Fruit fly (Drosophila melanogaster) whole organism, prepupa: ENCODE results near the gene Hsc70-1.

Experiments
- Blimp-1 ChIP-seq: fragments of 200-800 bp; sonication (Bioruptor generic); optimal IDR thresholded peaks from 3 replicates; lab custom pipeline; 2017; ENCODE audit warnings: missing biosample characterization, missing genetic modification characterization, mild to moderate bottlenecking, moderate library complexity, missing genetic modification reagents
- CG10631 ChIP-seq: fragments of 200-800 bp; sonication (Bioruptor generic); optimal IDR thresholded peaks from 2 replicates; lab custom pipeline; 2016; ENCODE audit warnings: missing biosample characterization, missing genetic modification characterization
- CG11294 ChIP-seq: fragments of 200-800 bp; sonication (Bioruptor generic); IDR thresholded peaks from 2 replicates; pipeline ENCODE4 v1.3.6; 2022; ENCODE audit warnings: missing biosample characterization, missing genetic modification characterization
- CG11762 ChIP-seq: fragments of 200-800 bp; sonication (Bioruptor generic); optimal IDR thresholded peaks from 3 replicates; lab custom pipeline; 2016; ENCODE audit warnings: missing biosample characterization, missing genetic modification characterization; ENCODE audit not compliant: insufficient read depth
- CG15336 ChIP-seq: fragments of 200-800 bp; sonication (Bioruptor generic); IDR thresholded peaks from 2 replicates; pipeline ENCODE4 v1.3.6; 2022; ENCODE audit warnings: missing biosample characterization, missing genetic modification characterization
- CG1621 ChIP-seq: fragments of 200-800 bp; sonication (Bioruptor generic); optimal IDR thresholded peaks from 3 replicates; lab custom pipeline; 2018; ENCODE audit warnings: missing biosample characterization, mild to moderate bottlenecking, missing genetic modification characterization
- CG3032 ChIP-seq: fragments of 200-800 bp; optimal IDR thresholded peaks from 2 replicates; lab custom pipeline; 2019; ENCODE audit warnings: missing biosample characterization, mild to moderate bottlenecking, missing genetic modification characterization, moderate library complexity
- CG31627 ChIP-seq: fragments of 200-800 bp; sonication (Bioruptor generic); optimal IDR thresholded peaks from 3 replicates; lab custom pipeline; 2016; ENCODE audit warnings: missing biosample characterization, missing genetic modification characterization
- CG32006 ChIP-seq: fragments of 200-800 bp; sonication (Bioruptor generic); optimal IDR thresholded peaks from 3 replicates; lab custom pipeline; 2017; ENCODE audit warnings: missing biosample characterization, mild to moderate bottlenecking, missing genetic modification characterization
- CG34406 ChIP-seq: fragments of 200-800 bp; sonication (Bioruptor generic); optimal IDR thresholded peaks from 3 replicates; lab custom pipeline; 2016; ENCODE audit warnings: missing biosample characterization, missing genetic modification characterization
- CG3919 ChIP-seq: fragments of 200-800 bp; sonication (Bioruptor generic); optimal IDR thresholded peaks from 3 replicates; lab custom pipeline; 2016; ENCODE audit warnings: missing biosample characterization, missing genetic modification characterization
- CG6163 ChIP-seq: fragments of 200-800 bp; sonication (Bioruptor generic); IDR thresholded peaks from 3 replicates; pipeline ENCODE4 v1.3.6; 2022; ENCODE audit warnings: missing biosample characterization, missing genetic modification characterization
- CG6792 ChIP-seq: fragments of 200-800 bp; sonication (Bioruptor generic); optimal IDR thresholded peaks from 3 replicates; lab custom pipeline; 2016; ENCODE audit warnings: missing biosample characterization, missing genetic modification characterization
- CG6808 ChIP-seq: fragments of 200-800 bp; sonication (Bioruptor generic); optimal IDR thresholded peaks from 3 replicates; lab custom pipeline; 2017; ENCODE audit warnings: missing biosample characterization, missing genetic modification characterization, mild to moderate bottlenecking, moderate library complexity, missing genetic modification reagents
- CG6854 ChIP-seq: fragments of 200-800 bp; sonication (Bioruptor generic); optimal IDR thresholded peaks from 2 replicates; lab custom pipeline; 2017; ENCODE audit warnings: missing biosample characterization, mild to moderate bottlenecking, missing genetic modification characterization
- CG8119 ChIP-seq: fragments of 200-800 bp; sonication (Bioruptor generic); IDR thresholded peaks from 3 replicates; pipeline ENCODE4 v1.3.6; 2022; ENCODE audit warnings: missing biosample characterization, missing genetic modification characterization
- CG8319 ChIP-seq: fragments of 200-800 bp; sonication (Bioruptor generic); optimal IDR thresholded peaks from 3 replicates; lab custom pipeline; 2016; ENCODE audit warnings: missing biosample characterization, missing genetic modification characterization
- CG8632 ChIP-seq: fragments of 200-800 bp; sonication (Bioruptor generic); optimal IDR thresholded peaks from 3 replicates; lab custom pipeline; 2016; ENCODE audit warnings: missing biosample characterization, missing genetic modification characterization
- CG9139 ChIP-seq: fragments of 200-800 bp; sonication (Bioruptor generic); optimal IDR thresholded peaks from 3 replicates; lab custom pipeline; 2017; ENCODE audit warnings: missing biosample characterization, mild to moderate bottlenecking, missing genetic modification characterization
- Eip75B ChIP-seq: fragments of 200-800 bp; sonication (Bioruptor generic); optimal IDR thresholded peaks from 3 replicates; lab custom pipeline; 2016; ENCODE audit warnings: missing biosample characterization, missing genetic modification characterization
- Eip78C ChIP-seq: fragments of 200-800 bp; sonication (Bioruptor generic); peaks from one replicate; lab custom pipeline; 2016; ENCODE audit warnings: missing biosample characterization, missing genetic modification characterization
- Gug ChIP-seq: fragments of 200-800 bp; sonication (Bioruptor generic); IDR thresholded peaks from 2 replicates; pipeline ENCODE4 v1.3.6; 2022; ENCODE audit warnings: missing biosample characterization, missing genetic modification characterization
- Hr38 ChIP-seq: sonication (Bioruptor generic); optimal IDR thresholded peaks from 2 replicates; lab custom pipeline; 2016; ENCODE audit warnings: missing biosample characterization, missing genetic modification characterization
- Hr39 ChIP-seq: fragments of 200-800 bp; sonication (Bioruptor generic); optimal IDR thresholded peaks from 2 replicates; lab custom pipeline; 2016; ENCODE audit warnings: missing biosample characterization, missing genetic modification characterization
- Hr4 ChIP-seq: fragments of 200-800 bp; sonication (Bioruptor generic); optimal IDR thresholded peaks from 3 replicates; lab custom pipeline; 2016; ENCODE audit warnings: missing biosample characterization, missing genetic modification characterization
- Lpt ChIP-seq: fragments of 200-800 bp; sonication (Bioruptor generic); optimal IDR thresholded peaks from 3 replicates; lab custom pipeline; 2016; ENCODE audit warnings: missing biosample characterization, missing genetic modification characterization
- Sox102F ChIP-seq: fragments of 200-800 bp; sonication (Bioruptor generic); optimal IDR thresholded peaks from 2 replicates; lab custom pipeline; 2016; ENCODE audit warnings: missing biosample characterization, mild to moderate bottlenecking, missing genetic modification characterization
- Sox15 ChIP-seq: fragments of 200-800 bp; sonication (Bioruptor generic); optimal IDR thresholded peaks from 3 replicates; lab custom pipeline; 2016; ENCODE audit warnings: missing biosample characterization, missing genetic modification characterization
- achi ChIP-seq: fragments of 200-800 bp; sonication (Bioruptor generic); optimal IDR thresholded peaks from 3 replicates; lab custom pipeline; 2016; ENCODE audit warnings: missing biosample characterization, missing genetic modification characterization
- acj6 ChIP-seq: fragments of 200-800 bp; sonication (Bioruptor generic); optimal IDR thresholded peaks from 3 replicates; lab custom pipeline; 2016; ENCODE audit warnings: missing biosample characterization, missing genetic modification characterization
- dac ChIP-seq: fragments of 200-800 bp; sonication (Bioruptor generic); optimal IDR thresholded peaks from 2 replicates; lab custom pipeline; 2017; ENCODE audit warnings: missing biosample characterization, mild to moderate bottlenecking, missing genetic modification characterization
- dsx ChIP-seq: fragments of 200-800 bp; optimal IDR thresholded peaks from 3 replicates; lab custom pipeline; 2019; ENCODE audit warnings: missing biosample characterization, mild to moderate bottlenecking, missing genetic modification characterization, moderate library complexity; ENCODE audit not compliant: poor library complexity, severe bottlenecking
- eg ChIP-seq: fragments of 200-800 bp; sonication (Bioruptor generic); IDR thresholded peaks from 3 replicates; pipeline ENCODE4 v1.3.6; 2022; ENCODE audit warnings: missing biosample characterization, missing genetic modification characterization
- esn ChIP-seq: fragments of 200-800 bp; sonication (Bioruptor generic); optimal IDR thresholded peaks from 2 replicates; lab custom pipeline; 2016; ENCODE audit warnings: missing biosample characterization, mild to moderate bottlenecking, missing genetic modification characterization, moderate library complexity
- fd59A ChIP-seq: fragments of 200-800 bp; sonication (Bioruptor generic); optimal IDR thresholded peaks from 2 replicates; lab custom pipeline; 2017; ENCODE audit warnings: missing biosample characterization, mild to moderate bottlenecking, missing genetic modification characterization, missing genetic modification reagents
- fkh ChIP-seq: fragments of 200-800 bp; sonication (Bioruptor generic); optimal IDR thresholded peaks from 3 replicates; lab custom pipeline; 2017; ENCODE audit warnings: missing biosample characterization, mild to moderate bottlenecking, missing genetic modification characterization, moderate library complexity
- net ChIP-seq: fragments of 200-800 bp; sonication (Bioruptor generic); optimal IDR thresholded peaks from 3 replicates; lab custom pipeline; 2016; ENCODE audit warnings: missing biosample characterization, missing genetic modification characterization
- pdm3 ChIP-seq: fragments of 200-800 bp; sonication (Bioruptor generic); optimal IDR thresholded peaks from 3 replicates; lab custom pipeline; 2016; ENCODE audit warnings: missing biosample characterization, missing genetic modification characterization
- salr ChIP-seq, 2 experiments: fragments of 200-800 bp; sonication (Bioruptor generic); optimal IDR thresholded peaks; 3 replicates each; lab custom pipeline; 2016 to 2018; ENCODE audit warnings: missing biosample characterization in 2 of 2, missing genetic modification characterization in 2 of 2, mild to moderate bottlenecking in 1 of 2
- spab ChIP-seq: fragments of 200-800 bp; sonication (Bioruptor generic); optimal IDR thresholded peaks from 2 replicates; lab custom pipeline; 2017; ENCODE audit warnings: missing biosample characterization, mild to moderate bottlenecking, missing genetic modification characterization, missing genetic modification reagents
- topi ChIP-seq: fragments of 200-800 bp; sonication (Bioruptor generic); optimal IDR thresholded peaks from 3 replicates; lab custom pipeline; 2016; ENCODE audit warnings: missing biosample characterization, missing genetic modification characterization
- vri ChIP-seq: fragments of 200-800 bp; sonication (Bioruptor generic); optimal IDR thresholded peaks from 3 replicates; lab custom pipeline; 2016; ENCODE audit warnings: missing biosample characterization, mild to moderate bottlenecking, missing genetic modification characterization

The Hsc70-1 gene

DNA sequence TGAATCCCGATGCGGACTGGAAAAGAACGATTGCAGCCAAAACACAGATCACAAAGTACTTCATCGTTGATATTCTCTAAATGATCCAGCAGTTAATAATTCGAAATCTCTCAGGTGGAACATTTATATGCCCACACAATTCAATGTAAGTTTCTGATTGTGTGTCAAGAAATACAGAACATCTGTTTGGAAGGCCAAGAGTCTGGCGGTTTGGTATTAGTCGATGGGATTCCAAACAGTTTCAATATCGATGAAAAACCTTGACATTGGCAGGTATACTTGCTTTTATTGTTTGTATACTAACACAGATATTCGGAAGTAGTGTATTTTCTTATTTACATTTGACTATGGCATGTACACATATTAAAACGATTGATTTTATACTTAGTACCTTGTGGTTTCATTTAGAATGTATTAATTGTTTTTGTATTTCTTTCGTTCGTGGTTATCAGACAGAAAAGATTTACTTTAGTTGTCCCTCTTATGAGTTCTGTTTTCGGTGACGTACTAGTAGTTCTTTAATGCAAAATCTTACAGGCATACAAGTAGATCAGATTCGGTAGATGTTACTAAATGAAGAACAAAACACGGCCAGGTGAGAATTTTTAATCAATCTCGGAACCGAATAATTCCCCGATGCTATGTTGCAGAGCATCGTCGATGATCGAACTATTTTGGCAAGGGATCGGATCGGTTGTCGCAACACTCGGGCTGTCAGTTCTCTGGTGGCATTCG, at the start of gene Hsc70-1, which contains the start of gene CG13738:
Gene Hsc70-1, plus strand, starts transcription at position 685 of the 735 bp plus-strand sequence.
Gene CG13738, minus strand, starts transcription at position 101 of the 735 bp plus-strand sequence.
- TF ChIP-seq CG11762 (GFP tag; lab: Kevin White, UChicago) = no peak
- TF ChIP-seq, all 60 proteins: peak for 0

- TF ChIP-seq fd59A (no peak), CG6808 (no peak), dsx (GFP tag; lab: Kevin White, UChicago) (no peak), acj6 (GFP tag; lab: Kevin White, UChicago) (no peak), CG34406 (GFP tag; lab: Kevin White, UChicago) (no peak), CG10631 (GFP tag; lab: Kevin White, UChicago) (peak; percentile 16), CG6163 (GFP tag; lab: Robert Waterston, UW) (0 out of 3 replicates have a peak, but pooled peaks have one; percentile 20), esn (GFP tag; lab: Kevin White, UChicago) (no peak), CG1621 (tag; lab: Kevin White, UChicago) (no peak), Lpt (GFP tag; lab: Kevin White, UChicago) (no peak), salr (GFP tag; optimal IDR thresholded peaks at IDR 0.05; lab: Kevin White, UChicago) (no peak), CG15336 (GFP tag; lab: Robert Waterston, UW) (0 out of 2 replicates have a peak, but pooled peaks have one; percentile 10), topi (no peak), CG6792 (GFP tag; lab: Kevin White, UChicago) (no peak), CG9139 (GFP tag; lab: Kevin White, UChicago) (no peak), CG3032 (tag; lab: Kevin White, UChicago) (no peak), Hr39 (GFP tag; lab: Kevin White, UChicago) (peak; percentile 4), Eip75B (GFP tag; lab: Kevin White, UChicago) (no peak), CG32006 (GFP tag; lab: Kevin White, UChicago) (no peak), Sox102F (no peak), CG31627 (GFP tag; lab: Kevin White, UChicago) (no peak), CG11762 (GFP tag; lab: Kevin White, UChicago) (no peak), Eip78C (peak; percentile 24), vri (GFP tag; lab: Kevin White, UChicago) (no peak), dac (GFP tag; lab: Kevin White, UChicago) (no peak), CG8119 (GFP tag; lab: Robert Waterston, UW) (no peak), eg (GFP tag; lab: Robert Waterston, UW) (peak; percentile 9; the same call in 1 of the 3 replicates), achi (peak; percentile 19), Gug (GFP tag; lab: Robert Waterston, UW) (no peak), CG8319 (GFP tag; lab: Kevin White, UChicago) (no peak), fkh (GFP tag; lab: Kevin White, UChicago) (peak; percentile 18), Hr4 (GFP tag; lab: Kevin White, UChicago) (no peak), net (peak; percentile 28)
These were observed 49.2 kb upstream of the Hsc70-1 start for dm6 chr3L:13924646-13925045.

DNA sequence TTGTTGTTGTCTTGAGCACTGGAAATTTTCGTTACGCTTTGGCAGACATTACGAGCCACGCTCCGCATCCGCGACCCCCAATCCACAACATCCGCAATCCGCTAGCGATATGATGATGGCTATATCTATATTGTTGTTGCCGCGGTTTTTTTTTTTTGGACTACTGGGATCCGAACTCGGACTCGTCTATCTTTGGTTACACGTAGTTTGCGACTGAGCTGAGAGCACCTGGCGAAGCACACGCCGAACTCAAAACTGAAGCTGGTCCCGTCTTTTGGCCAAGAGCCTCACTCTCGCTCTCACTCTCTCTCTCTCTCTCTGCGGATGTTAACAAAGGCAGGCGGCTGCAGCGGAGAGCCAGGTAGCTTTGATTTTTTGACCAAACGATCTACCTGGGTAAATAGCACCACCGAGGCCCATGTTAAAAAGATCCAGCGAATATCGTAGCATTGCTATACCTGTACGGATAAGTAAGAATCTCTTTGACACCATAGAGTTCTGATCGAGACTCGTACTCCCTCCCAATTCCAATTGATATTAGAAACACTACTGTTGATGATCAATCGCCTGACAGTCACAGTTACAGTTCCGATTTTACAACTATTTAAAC, 48.6 kb upstream of the Hsc70-1 start, which contains the start of gene Rgl:
Gene Rgl, minus strand, starts transcription at position 219 of the 610 bp plus-strand sequence.
- TF ChIP-seq eg (GFP tag; lab: Robert Waterston, UW) (peak; percentile 43; the same call in 1 of the 3 replicates), spab (no peak), CG6163 (GFP tag; lab: Robert Waterston, UW) (peak; percentile 67; the same call in 2 of the 3 replicates), Hr4 (GFP tag; lab: Kevin White, UChicago) (no peak), CG3032 (tag; lab: Kevin White, UChicago) (no peak), CG6854 (GFP tag; lab: Kevin White, UChicago) (peak; percentile 44), CG3919 (GFP tag; lab: Kevin White, UChicago) (peak; percentile 6), CG8319 (GFP tag; lab: Kevin White, UChicago) (no peak), pdm3 (no peak), CG11294 (GFP tag; lab: Robert Waterston, UW) (no peak), vri (GFP tag; lab: Kevin White, UChicago) (no peak), CG8632 (GFP tag; lab: Kevin White, UChicago) (peak; percentile 14), Hr38 (GFP tag; lab: Kevin White, UChicago) (no peak), Blimp-1 (GFP tag; lab: Kevin White, UChicago) (no peak), CG8119 (GFP tag; lab: Robert Waterston, UW) (peak; percentile 33; the same call in 1 of the 3 replicates), CG15336 (GFP tag; lab: Robert Waterston, UW) (peak; percentile 53; the same call in 1 of the 2 replicates), dsx (GFP tag; lab: Kevin White, UChicago) (peak; percentile 14), Sox15 (GFP tag; lab: Kevin White, UChicago) (no peak), CG9139 (GFP tag; lab: Kevin White, UChicago) (peak; percentile 44), CG1621 (tag; lab: Kevin White, UChicago) (peak; percentile 42)
